Worm (Caenorhabditis elegans): ENCODE measurements around the gene inpp-1.

DNA sequence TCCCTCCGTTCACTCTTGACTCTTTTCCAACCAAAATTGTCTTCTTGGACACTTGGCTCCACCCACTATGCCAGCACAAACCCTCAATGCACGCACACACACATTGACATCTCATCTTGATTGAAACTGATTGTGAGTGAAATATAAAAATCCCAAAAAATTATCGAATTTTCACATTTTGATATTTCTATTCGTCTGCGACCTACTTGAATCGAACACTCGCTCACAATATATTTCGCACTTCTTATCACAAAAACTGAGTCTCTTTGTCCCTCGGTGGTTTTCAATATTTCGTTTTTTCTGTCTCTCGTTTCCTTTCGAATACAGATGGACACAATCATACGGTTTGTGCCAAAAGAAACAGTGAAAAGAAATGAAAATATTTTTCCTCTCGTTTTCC is 46.4 kb upstream of the inpp-1 start:
- no peak for TF ChIP-seq snpc-4 (tag; optimal IDR thresholded peaks at IDR 0.05)
- TF ChIP-seq nhr-237 (tag; optimal IDR thresholded peaks at IDR 0.05): no peak
- TF ChIP-seq mep-1 (tag; optimal IDR thresholded peaks at IDR 0.05): no peak
- TF ChIP-seq bed-3 (GFP tag; optimal IDR thresholded peaks at IDR 0.05): no peak

Measured in whole organism, mixed stage, embryonic.